Worm (Caenorhabditis elegans) whole organism, late embryonic: ENCODE data around the gene srz-96.

Experiments used
- T23F11.4 ChIP-seq: fragments of 200-800 bp; sonication (Bioruptor generic); optimal IDR thresholded peaks from 2 replicates; lab custom pipeline; 2018; ENCODE audit warnings: mild to moderate bottlenecking, missing genetic modification characterization, missing compliant biosample characterization
- ama-1 ChIP-seq: fragments of 150-350 bp; optimal IDR thresholded peaks from 2 replicates; lab custom pipeline; 2014
- ceh-19 ChIP-seq: fragments of 200-800 bp; sonication (Bioruptor generic); optimal IDR thresholded peaks from 2 replicates; lab custom pipeline; 2018; ENCODE audit warnings: mild to moderate bottlenecking, missing genetic modification characterization, missing compliant biosample characterization
- gmeb-2 ChIP-seq: sonication (generic microtip); optimal IDR thresholded peaks from 2 replicates; lab custom pipeline; 2016; ENCODE audit warnings: missing genetic modification characterization, inconsistent platforms, missing compliant biosample characterization
- lim-6 ChIP-seq: sonication (generic microtip); optimal IDR thresholded peaks from 2 replicates; lab custom pipeline; 2016; ENCODE audit warnings: missing genetic modification characterization, missing compliant biosample characterization
- nhr-11 ChIP-seq: fragments of 150-350 bp; optimal IDR thresholded peaks from 2 replicates; lab custom pipeline; 2014; ENCODE audit warnings: missing biosample characterization, missing genetic modification characterization
- pha-4 ChIP-seq: fragments of 150-350 bp; optimal IDR thresholded peaks from 2 replicates; lab custom pipeline; 2018; ENCODE audit warnings: missing biosample characterization, missing genetic modification reagents, missing genetic modification characterization
- pqm-1 ChIP-seq: sonication (generic microtip); optimal IDR thresholded peaks from 2 replicates; lab custom pipeline; 2016; ENCODE audit warnings: missing genetic modification characterization, missing compliant biosample characterization
- sdc-2 ChIP-seq: sonication (generic microtip); optimal IDR thresholded peaks from 2 replicates; lab custom pipeline; 2016; ENCODE audit warnings: missing genotype, missing genetic modification characterization, missing compliant biosample characterization
- ttx-3 ChIP-seq: sonication (generic microtip); optimal IDR thresholded peaks from 2 replicates; lab custom pipeline; 2016; ENCODE audit warnings: missing genetic modification reagents, missing genetic modification characterization, missing compliant biosample characterization

ce11 chrV:17215602-17216001, 16.6 kb downstream of the srz-96 start:
- TF ChIP-seq pha-4 (tag; lab: Kevin White, UChicago) (no peak), ama-1 (no peak), pqm-1 (tag; lab: Kevin White, UChicago) (no peak), T23F11.4 (GFP tag; lab: Kevin White, UChicago) (no peak), gmeb-2 (no peak), ttx-3 (tag; lab: Kevin White, UChicago) (no peak), lim-6 (tag; lab: Kevin White, UChicago) (no peak), sdc-2 (tag; lab: Kevin White, UChicago) (no peak), ceh-19 (GFP tag; lab: Kevin White, UChicago) (no peak), nhr-11 (tag; lab: Kevin White, UChicago) (no peak)
